Worm (Caenorhabditis elegans): Measurements from ENCODE around the gene C23G10.11.

Gene C23G10.11

DNA sequence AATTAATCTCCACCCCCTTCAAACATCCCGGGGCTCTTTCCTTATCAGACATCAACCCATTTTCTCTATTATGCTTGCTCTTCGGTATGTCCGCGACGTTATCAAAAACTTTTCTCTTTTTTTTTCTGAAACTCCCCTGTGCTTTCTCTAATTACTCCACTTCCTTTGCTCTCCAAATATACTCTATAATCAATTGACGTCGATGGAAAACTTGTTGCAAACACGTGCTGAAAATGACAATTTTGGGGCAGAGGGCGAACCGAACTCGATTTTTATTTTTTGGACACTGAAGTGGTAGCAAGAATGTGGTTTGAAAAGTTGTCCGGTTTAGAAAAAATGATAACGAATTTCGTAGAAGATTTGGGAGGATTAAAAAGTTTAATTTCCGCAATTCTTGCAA is 36.3 kb downstream of the C23G10.11 start:
- TF ChIP-seq Y105C5A.15 (GFP tag; IDR thresholded peaks at IDR 0.05) = no peak
- no peak for TF ChIP-seq cey-2 (tag; optimal IDR thresholded peaks at IDR 0.05; ENCODE audit: borderline replicate concordance, insufficient read depth)
- TF ChIP-seq nhr-11 (tag; optimal IDR thresholded peaks at IDR 0.05) = no peak
- TF ChIP-seq sdz-12 (GFP tag; optimal IDR thresholded peaks at IDR 0.05) = no peak
- no peak for TF ChIP-seq zag-1 (tag; optimal IDR thresholded peaks at IDR 0.05)
- peak; percentile 82 for TF ChIP-seq nhr-48 (tag; optimal IDR thresholded peaks at IDR 0.05)
- no peak for TF ChIP-seq mxl-2 (GFP tag; conservative IDR thresholded peaks at IDR 0.05)
- no peak for TF ChIP-seq ceh-20 (GFP tag; IDR thresholded peaks at IDR 0.05)
- no peak for TF ChIP-seq nhr-6 (tag; optimal IDR thresholded peaks at IDR 0.05)
- no peak for TF ChIP-seq mes-2 (tag; optimal IDR thresholded peaks at IDR 0.05; ENCODE audit: poor library complexity, severe bottlenecking)
- peak; percentile 94 for TF ChIP-seq dmd-6 (GFP tag; IDR thresholded peaks at IDR 0.05)
- no peak for TF ChIP-seq unc-130 (GFP tag; optimal IDR thresholded peaks at IDR 0.05)
- TF ChIP-seq pqm-1 (tag; optimal IDR thresholded peaks at IDR 0.05) = peak; percentile 92
- TF ChIP-seq zip-2 (tag; optimal IDR thresholded peaks at IDR 0.05) = no peak
- TF ChIP-seq lin-15B (tag; optimal IDR thresholded peaks at IDR 0.05) = no peak
- TF ChIP-seq tra-1 (GFP tag; IDR thresholded peaks at IDR 0.05) = peak; percentile 73; the same call in 1 of the 2 replicates
- peak; percentile 50 for TF ChIP-seq fos-1 (tag; optimal IDR thresholded peaks at IDR 0.05)
- no peak for TF ChIP-seq egl-43 (GFP tag; IDR thresholded peaks at IDR 0.05)
- TF ChIP-seq skn-1 (tag; optimal IDR thresholded peaks at IDR 0.05) = no peak
- no peak for TF ChIP-seq madf-9 (GFP tag; conservative IDR thresholded peaks at IDR 0.05)
- peak; percentile 70 for TF ChIP-seq dve-1 (tag; optimal IDR thresholded peaks at IDR 0.05; ENCODE audit: insufficient read depth)
- TF ChIP-seq madf-5 (GFP tag; IDR thresholded peaks at IDR 0.05) = no peak
- TF ChIP-seq nhr-41 (GFP tag; IDR thresholded peaks at IDR 0.05) = no peak
- TF ChIP-seq hmg-1.1 (GFP tag; IDR thresholded peaks at IDR 0.05) = no peak
- TF ChIP-seq nhr-77 (tag; optimal IDR thresholded peaks at IDR 0.05) = peak; percentile 82
- peak; percentile 84 for TF ChIP-seq hlh-11 (tag; optimal IDR thresholded peaks at IDR 0.05)
- TF ChIP-seq dmd-9 (GFP tag; IDR thresholded peaks at IDR 0.05) = no peak
- peak; percentile 18 for TF ChIP-seq hlh-30 (tag; optimal IDR thresholded peaks at IDR 0.05; ENCODE audit: insufficient read depth)
- no peak for TF ChIP-seq Y48G9A.11 (GFP tag; IDR thresholded peaks at IDR 0.05)
- TF ChIP-seq nhr-28 (tag; optimal IDR thresholded peaks at IDR 0.05) = peak; percentile 76
- peak; percentile 77 for TF ChIP-seq mxl-3 (GFP tag; optimal IDR thresholded peaks at IDR 0.05)
- no peak for TF ChIP-seq pha-4 (GFP tag; IDR thresholded peaks at IDR 0.05)
- no peak for TF ChIP-seq pha-4 (tag; optimal IDR thresholded peaks at IDR 0.05)
- no peak for TF ChIP-seq spr-3 (GFP tag; optimal IDR thresholded peaks at IDR 0.05)
- TF ChIP-seq jun-1 (tag; optimal IDR thresholded peaks at IDR 0.05) = no peak
- no peak for TF ChIP-seq daf-8 (GFP tag; IDR thresholded peaks at IDR 0.05)
- TF ChIP-seq lin-1 (GFP tag; IDR thresholded peaks at IDR 0.05) = peak; percentile 79; the same call in 1 of the 2 replicates
- TF ChIP-seq unc-62 (GFP tag; optimal IDR thresholded peaks at IDR 0.05 in 1 of 2) = peak in 1 of 2 experiments; percentile 37
- TF ChIP-seq unc-62 (tag; optimal IDR thresholded peaks at IDR 0.05) = no peak
- TF ChIP-seq mdl-1 (tag; optimal IDR thresholded peaks at IDR 0.05) = peak in 1 of 2 experiments; percentile 78
- no peak for TF ChIP-seq aly-2 (tag; optimal IDR thresholded peaks at IDR 0.05)
- TF ChIP-seq daf-16 (GFP tag; optimal IDR thresholded peaks at IDR 0.05) = peak in 1 of 2 experiments; percentile 29
- peak; percentile 56 for TF ChIP-seq daf-16 (tag; optimal IDR thresholded peaks at IDR 0.05)
- TF ChIP-seq dpl-1 (GFP tag; optimal IDR thresholded peaks at IDR 0.05) = no peak
- TF ChIP-seq fkh-10 (GFP tag; optimal IDR thresholded peaks at IDR 0.05) = no peak
- TF ChIP-seq attf-4 (tag; optimal IDR thresholded peaks at IDR 0.05) = no peak
- TF ChIP-seq snpc-4 (tag; optimal IDR thresholded peaks at IDR 0.05) = no peak
- peak; percentile 4 for TF ChIP-seq nhr-102 (tag; optimal IDR thresholded peaks at IDR 0.05)
- 0 out of 2 replicates have a peak, but pooled peaks have one; percentile 13 for TF ChIP-seq php-3 (GFP tag; IDR thresholded peaks at IDR 0.05)
- no peak for TF ChIP-seq daf-12 (tag; optimal IDR thresholded peaks at IDR 0.05)
- TF ChIP-seq ama-1 (optimal IDR thresholded peaks at IDR 0.05) = no peak
- TF ChIP-seq nhr-111 (GFP tag; optimal IDR thresholded peaks at IDR 0.05) = no peak
- TF ChIP-seq nhr-10 (tag; optimal IDR thresholded peaks at IDR 0.05) = no peak
